Worm (Caenorhabditis elegans) whole organism, mixed stage, embryonic: ENCODE data around the gene ZC21.8.

Experiments used
- blmp-1 ChIP-seq: fragments of 150-350 bp; optimal IDR thresholded peaks from 2 replicates; lab custom pipeline; 2014; ENCODE audit warnings: missing biosample characterization, missing genetic modification characterization
- drap-1 ChIP-seq: fragments of 200-800 bp; sonication (Bioruptor generic); optimal IDR thresholded peaks from 3 replicates; lab custom pipeline; 2018; ENCODE audit warnings: mild to moderate bottlenecking, missing genetic modification characterization, missing compliant biosample characterization
- lin-13 ChIP-seq: fragments of 150-350 bp; optimal IDR thresholded peaks from 2 replicates; lab custom pipeline; 2014; ENCODE audit warnings: missing biosample characterization, missing genetic modification characterization
- nhr-28 ChIP-seq: fragments of 150-350 bp; optimal IDR thresholded peaks from 2 replicates; lab custom pipeline; 2014; ENCODE audit warnings: missing biosample characterization, missing genetic modification characterization
- nhr-76 ChIP-seq: sonication (generic microtip); optimal IDR thresholded peaks from 2 replicates; lab custom pipeline; 2017; ENCODE audit warnings: missing biosample characterization, missing genetic modification characterization
- zip-8 ChIP-seq: fragments of 150-350 bp; optimal IDR thresholded peaks from 2 replicates; lab custom pipeline; 2014; ENCODE audit warnings: missing biosample characterization, missing genetic modification characterization

DNA sequence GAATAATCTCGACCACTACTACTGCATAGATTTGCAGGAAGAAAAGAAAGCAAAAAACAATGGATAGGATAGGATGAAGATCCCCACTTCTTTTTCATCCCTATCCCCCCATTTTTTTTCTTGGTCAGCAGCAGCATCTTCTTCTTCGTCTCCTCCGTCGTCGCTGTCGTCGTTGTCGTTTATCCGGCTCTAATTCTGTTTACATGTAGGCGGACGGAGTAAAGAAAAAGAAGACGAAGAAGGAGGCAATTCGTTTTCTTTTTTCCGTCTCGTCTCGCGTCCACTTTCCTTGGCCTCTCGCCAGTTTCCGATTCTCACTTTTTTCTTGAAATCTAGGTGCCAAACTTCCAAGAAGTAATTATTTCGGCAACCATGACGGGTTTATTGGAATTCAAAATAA lies 8.1 kb downstream of the ZC21.8 start:
- TF ChIP-seq lin-13 (no peak), nhr-28 (tag; lab: Kevin White, UChicago) (no peak), drap-1 (GFP tag; lab: Kevin White, UChicago) (no peak), nhr-76 (tag; lab: Kevin White, UChicago) (no peak), blmp-1 (tag; lab: Kevin White, UChicago) (no peak), zip-8 (tag; lab: Kevin White, UChicago) (no peak)
